Worm (Caenorhabditis elegans): ENCODE results near the gene tsp-1.

tsp-1 gene

ce11 chrIII:8239325-8239724, at the start of gene tsp-1:
tsp-1 (minus strand) TSS chrIII:8239423.
- TF ChIP-seq lim-7 (GFP tag; IDR thresholded peaks at IDR 0.05) = no peak
- TF ChIP-seq lir-3 (tag; optimal IDR thresholded peaks at IDR 0.05) = no peak
- no peak for TF ChIP-seq daf-16 (GFP tag; optimal IDR thresholded peaks at IDR 0.05)
- TF ChIP-seq daf-16 (tag; optimal IDR thresholded peaks at IDR 0.05) = peak; percentile 35
- TF ChIP-seq nhr-28 (tag; optimal IDR thresholded peaks at IDR 0.05) = peak; percentile 27
- peak; percentile 55 for TF ChIP-seq pqm-1 (tag; optimal IDR thresholded peaks at IDR 0.05)
- TF ChIP-seq unc-130 (GFP tag; optimal IDR thresholded peaks at IDR 0.05) = no peak

ce11 chrIII:8287519-8287918, 48.3 kb upstream of the tsp-1 start:
- TF ChIP-seq sdz-12 (GFP tag; optimal IDR thresholded peaks at IDR 0.05) (no peak), dpl-1 (GFP tag; optimal IDR thresholded peaks at IDR 0.05) (no peak), hlh-11 (tag; optimal IDR thresholded peaks at IDR 0.05) (peak; percentile 57), aha-1 (tag) (peak; percentile 94), mes-2 (tag; optimal IDR thresholded peaks at IDR 0.05; ENCODE audit: poor library complexity, severe bottlenecking) (peak; percentile 37), nhr-11 (tag; optimal IDR thresholded peaks at IDR 0.05) (peak; percentile 3), hlh-30 (tag; optimal IDR thresholded peaks at IDR 0.05; ENCODE audit: insufficient read depth) (peak; percentile 3), ztf-11 (tag; optimal IDR thresholded peaks at IDR 0.05) (no peak), lsy-2 (tag; optimal IDR thresholded peaks at IDR 0.05) (no peak), F44E2.7 (GFP tag; IDR thresholded peaks at IDR 0.05) (no peak), F10B5.3 (tag; optimal IDR thresholded peaks at IDR 0.05) (no peak), tag-97 (GFP tag; IDR thresholded peaks at IDR 0.05) (no peak), ceh-20 (GFP tag; IDR thresholded peaks at IDR 0.05) (peak; percentile 55; the same call in 1 of the 2 replicates), mep-1 (tag; optimal IDR thresholded peaks at IDR 0.05) (peak; percentile 9), F37D6.2 (tag; optimal IDR thresholded peaks at IDR 0.05) (peak; percentile 10), zfp-3 (GFP tag; conservative IDR thresholded peaks at IDR 0.05) (no peak), hmg-1.1 (GFP tag; IDR thresholded peaks at IDR 0.05) (peak; percentile 26; the same call in 1 of the 2 replicates), unc-62 (GFP tag; optimal IDR thresholded peaks at IDR 0.05 in 1 of 2) (peak in 1 of 2 experiments; percentile 86), unc-62 (tag; optimal IDR thresholded peaks at IDR 0.05) (no peak), Y75B8A.6 (GFP tag; IDR thresholded peaks at IDR 0.05) (no peak), daf-16 (GFP tag; optimal IDR thresholded peaks at IDR 0.05) (no peak), daf-16 (tag; optimal IDR thresholded peaks at IDR 0.05) (no peak), zfp-2 (tag; optimal IDR thresholded peaks at IDR 0.05) (no peak), ceh-62 (tag; optimal IDR thresholded peaks at IDR 0.05) (no peak), duxl-1 (tag; optimal IDR thresholded peaks at IDR 0.05; ENCODE audit: poor library complexity) (no peak), nhr-6 (tag; optimal IDR thresholded peaks at IDR 0.05) (no peak), spr-1 (tag; optimal IDR thresholded peaks at IDR 0.05) (no peak), cey-2 (tag; optimal IDR thresholded peaks at IDR 0.05; ENCODE audit: borderline replicate concordance, insufficient read depth) (no peak), lin-38 (GFP tag; IDR thresholded peaks at IDR 0.05) (no peak)

- TF ChIP-seq aly-2 (tag; optimal IDR thresholded peaks at IDR 0.05) = no peak
- TF ChIP-seq fkh-10 (GFP tag; optimal IDR thresholded peaks at IDR 0.05) = no peak
- TF ChIP-seq skn-1 (tag; optimal IDR thresholded peaks at IDR 0.05) = no peak
- no peak for TF ChIP-seq arid-1 (GFP tag; conservative IDR thresholded peaks at IDR 0.05)
- no peak for TF ChIP-seq lir-3 (tag; optimal IDR thresholded peaks at IDR 0.05)
These were observed 47.6 kb upstream of the tsp-1 start for ce11 chrIII:8286824-8287223.

- TF ChIP-seq fkh-10 (GFP tag; optimal IDR thresholded peaks at IDR 0.05) = peak; percentile 54
- TF ChIP-seq sdz-12 (GFP tag; optimal IDR thresholded peaks at IDR 0.05) = no peak
These were observed 46.8 kb upstream of the tsp-1 start for ce11 chrIII:8286003-8286402.
